Fruit fly (Drosophila melanogaster) whole organism, embryonic: Measurements from ENCODE around the gene Baldspot.

Experiments
- Abd-B ChIP-seq: fragments of 200-800 bp; sonication (Bioruptor generic); optimal IDR thresholded peaks from 2 replicates; lab custom pipeline; 2018; ENCODE audit warnings: missing biosample characterization, mild to moderate bottlenecking, missing genetic modification characterization, moderate library complexity
- Ada2b ChIP-seq: fragments of 200-800 bp; sonication (Bioruptor generic); IDR thresholded peaks from 2 replicates; pipeline ENCODE4 v1.3.6; 2022; ENCODE audit warnings: missing biosample characterization, missing genetic modification characterization
- CG10267 ChIP-seq: fragments of 200-800 bp; sonication (Bioruptor generic); optimal IDR thresholded peaks from 2 replicates; lab custom pipeline; 2018; ENCODE audit warnings: missing biosample characterization, mild to moderate bottlenecking, missing genetic modification characterization, moderate library complexity
- CG10321 ChIP-seq: fragments of 200-800 bp; sonication (Bioruptor generic); IDR thresholded peaks from 2 replicates; pipeline ENCODE4 v1.3.6; 2022; ENCODE audit warnings: missing biosample characterization, missing genetic modification characterization
- CG11456 ChIP-seq: fragments of 200-800 bp; sonication (Bioruptor generic); IDR thresholded peaks from 3 replicates; pipeline ENCODE4 v1.3.6; 2022; ENCODE audit warnings: missing biosample characterization, missing genetic modification characterization
- CG12104 ChIP-seq: fragments of 200-800 bp; sonication (Bioruptor generic); optimal IDR thresholded peaks from 3 replicates; lab custom pipeline; 2016; ENCODE audit warnings: missing biosample characterization, missing genetic modification characterization
- CG12299 ChIP-seq: fragments of 200-800 bp; sonication (Bioruptor generic); optimal IDR thresholded peaks from 2 replicates; lab custom pipeline; 2018; ENCODE audit warnings: missing biosample characterization, mild to moderate bottlenecking, missing genetic modification characterization
- CG13296 ChIP-seq: fragments of 200-800 bp; sonication (Bioruptor generic); optimal IDR thresholded peaks from 3 replicates; lab custom pipeline; 2018; ENCODE audit warnings: missing biosample characterization, mild to moderate bottlenecking, missing genetic modification characterization
- CG13894 ChIP-seq: fragments of 200-800 bp; sonication (Bioruptor generic); optimal IDR thresholded peaks from 3 replicates; lab custom pipeline; 2018; ENCODE audit warnings: missing biosample characterization, mild to moderate bottlenecking, missing genetic modification characterization, moderate library complexity
- CG14441 ChIP-seq: fragments of 200-800 bp; sonication (Bioruptor generic); IDR thresholded peaks from 2 replicates; pipeline ENCODE4 v1.3.6; 2022; ENCODE audit warnings: missing biosample characterization, missing genetic modification characterization
- CG18476 ChIP-seq: fragments of 200-800 bp; sonication (Bioruptor generic); optimal IDR thresholded peaks from 2 replicates; lab custom pipeline; 2016; ENCODE audit warnings: missing biosample characterization, mild to moderate bottlenecking, missing genetic modification characterization
- CG2678 ChIP-seq: fragments of 200-800 bp; sonication (Bioruptor generic); optimal IDR thresholded peaks from 3 replicates; lab custom pipeline; 2019; ENCODE audit warnings: missing biosample characterization, mild to moderate bottlenecking, missing genetic modification characterization, moderate library complexity
- CG30403 ChIP-seq: fragments of 200-800 bp; sonication (Bioruptor generic); optimal IDR thresholded peaks from 3 replicates; lab custom pipeline; 2016; ENCODE audit warnings: missing biosample characterization, missing genetic modification characterization
- CG3407 ChIP-seq: fragments of 200-800 bp; sonication (Bioruptor generic); optimal IDR thresholded peaks from 2 replicates; lab custom pipeline; 2018; ENCODE audit warnings: missing biosample characterization, mild to moderate bottlenecking, missing genetic modification characterization
- CG4328 ChIP-seq: fragments of 200-800 bp; sonication (Bioruptor generic); optimal IDR thresholded peaks from 3 replicates; lab custom pipeline; 2017; ENCODE audit warnings: missing biosample characterization, missing genetic modification reagents, missing genetic modification characterization
- CG4424 ChIP-seq: fragments of 200-800 bp; sonication (Bioruptor generic); optimal IDR thresholded peaks from 3 replicates; lab custom pipeline; 2016; ENCODE audit warnings: missing biosample characterization, missing genetic modification characterization
- CG6813 ChIP-seq: fragments of 200-800 bp; sonication (Bioruptor generic); optimal IDR thresholded peaks from 2 replicates; lab custom pipeline; 2017; ENCODE audit warnings: missing biosample characterization, missing genetic modification characterization, mild to moderate bottlenecking, moderate library complexity, missing genetic modification reagents
- Chrac-16 ChIP-seq: fragments of 200-800 bp; sonication (Bioruptor generic); optimal IDR thresholded peaks from 3 replicates; lab custom pipeline; 2016; ENCODE audit warnings: missing biosample characterization, missing genetic modification characterization
- Doc2 ChIP-seq: fragments of 200-800 bp; sonication (Bioruptor generic); IDR thresholded peaks from 2 replicates; pipeline ENCODE4 v1.3.6; 2022; ENCODE audit warnings: missing biosample characterization, missing genetic modification characterization
- HHEX ChIP-seq: fragments of 200-800 bp; sonication (Bioruptor generic); optimal IDR thresholded peaks from 3 replicates; lab custom pipeline; 2017; ENCODE audit warnings: missing biosample characterization, mild to moderate bottlenecking, missing genetic modification characterization, missing genetic modification reagents
- Hmx ChIP-seq: fragments of 200-800 bp; sonication (Bioruptor generic); optimal IDR thresholded peaks from 2 replicates; lab custom pipeline; 2016; ENCODE audit warnings: missing biosample characterization, missing genetic modification characterization
- Hr39 ChIP-seq: fragments of >200 bp; optimal IDR thresholded peaks from 2 replicates; lab custom pipeline; 2017
- Lpt ChIP-seq: fragments of >200 bp; optimal IDR thresholded peaks from 2 replicates; lab custom pipeline; 2018; ENCODE audit warnings: missing biosample characterization, missing genetic modification characterization
- Mad ChIP-seq: fragments of 200-800 bp; sonication (Bioruptor generic); optimal IDR thresholded peaks from 2 replicates; lab custom pipeline; 2016; ENCODE audit warnings: missing biosample characterization, missing genetic modification characterization
- Max ChIP-seq: fragments of 200-800 bp; sonication (Bioruptor generic); optimal IDR thresholded peaks from 2 replicates; lab custom pipeline; 2016; ENCODE audit warnings: missing biosample characterization, mild to moderate bottlenecking, missing genetic modification characterization
- Mes4 ChIP-seq: fragments of 200-800 bp; sonication (Bioruptor generic); optimal IDR thresholded peaks from 2 replicates; lab custom pipeline; 2016; ENCODE audit warnings: missing biosample characterization, missing genetic modification characterization
- Optix ChIP-seq: fragments of 200-800 bp; sonication (Bioruptor generic); IDR thresholded peaks from 3 replicates; pipeline ENCODE4 v1.3.6; 2022; ENCODE audit warnings: missing biosample characterization, missing genetic modification characterization
- PHDP ChIP-seq: fragments of 200-800 bp; sonication (Bioruptor generic); optimal IDR thresholded peaks from 3 replicates; lab custom pipeline; 2018; ENCODE audit warnings: missing biosample characterization, mild to moderate bottlenecking, missing genetic modification characterization, moderate library complexity
- Rx ChIP-seq: fragments of 200-800 bp; sonication (Bioruptor generic); IDR thresholded peaks from 2 replicates; pipeline ENCODE4 v1.3.6; 2022; ENCODE audit warnings: missing biosample characterization, missing genetic modification characterization
- Sox100B ChIP-seq: fragments of 200-800 bp; sonication (Bioruptor generic); optimal IDR thresholded peaks from 3 replicates; lab custom pipeline; 2018; ENCODE audit warnings: missing biosample characterization, mild to moderate bottlenecking, missing genetic modification characterization
- Trl ChIP-seq, 3 experiments: fragments of >200 bp in 2 of 3; fragments of 200-800 bp in 1 of 3; sonication (Bioruptor generic) in 1 of 3; optimal IDR thresholded peaks; 2 replicates in 1 of 3; 3 replicates in 2 of 3; lab custom pipeline; 2016 to 2017; ENCODE audit warnings: missing biosample characterization in 1 of 3, missing genetic modification characterization in 1 of 3
- Xrp1 ChIP-seq: fragments of 200-800 bp; sonication (Bioruptor generic); IDR thresholded peaks from 2 replicates; pipeline ENCODE4 v1.3.6; 2022; ENCODE audit warnings: missing biosample characterization, missing genetic modification characterization
- abd-A ChIP-seq: fragments of 200-800 bp; sonication (Bioruptor generic); optimal IDR thresholded peaks from 3 replicates; lab custom pipeline; 2019; ENCODE audit warnings: missing biosample characterization, mild to moderate bottlenecking, missing genetic modification characterization, moderate library complexity
- al ChIP-seq: fragments of 200-800 bp; sonication (Bioruptor generic); IDR thresholded peaks from 2 replicates; pipeline ENCODE4 v1.3.6; 2022; ENCODE audit warnings: missing biosample characterization, missing genetic modification characterization
- chif ChIP-seq, 2 experiments: fragments of 200-800 bp; sonication (Bioruptor generic); optimal IDR thresholded peaks; 3 replicates each; lab custom pipeline; 2016; ENCODE audit warnings: missing biosample characterization in 2 of 2, missing genetic modification characterization in 2 of 2
- chinmo ChIP-seq: fragments of 200-800 bp; sonication (Bioruptor generic); IDR thresholded peaks from 4 replicates; pipeline ENCODE4 v1.3.6; 2022; ENCODE audit warnings: missing biosample characterization, missing genetic modification characterization; ENCODE audit not compliant: partially characterized antibody
- ci ChIP-seq: fragments of 200-800 bp; sonication (Bioruptor generic); IDR thresholded peaks from 3 replicates; pipeline ENCODE4 v1.3.6; 2022; ENCODE audit warnings: missing biosample characterization, missing genetic modification characterization
- dan ChIP-seq: fragments of 200-800 bp; sonication (Bioruptor generic); IDR thresholded peaks from 2 replicates; pipeline ENCODE4 v1.3.6; 2022; ENCODE audit warnings: missing biosample characterization, missing genetic modification characterization
- dmrt99B ChIP-seq: fragments of 200-800 bp; sonication (Bioruptor generic); optimal IDR thresholded peaks from 2 replicates; lab custom pipeline; 2018; ENCODE audit warnings: missing biosample characterization, mild to moderate bottlenecking, missing genetic modification characterization, moderate library complexity
- fd96Cb ChIP-seq: fragments of 200-800 bp; sonication (Bioruptor generic); optimal IDR thresholded peaks from 2 replicates; lab custom pipeline; 2018; ENCODE audit warnings: missing biosample characterization, mild to moderate bottlenecking, missing genetic modification characterization, moderate library complexity
- ham ChIP-seq: fragments of 200-800 bp; sonication (Bioruptor generic); IDR thresholded peaks from 2 replicates; pipeline ENCODE4 v1.3.6; 2022; ENCODE audit warnings: missing biosample characterization, missing genetic modification characterization
- hb ChIP-seq: fragments of 200-800 bp; sonication (Bioruptor generic); IDR thresholded peaks from 3 replicates; pipeline ENCODE4 v1.3.6; 2022; ENCODE audit warnings: missing biosample characterization, missing genetic modification characterization; ENCODE audit not compliant: partially characterized antibody
- inv ChIP-seq: fragments of 200-800 bp; sonication (Bioruptor generic); IDR thresholded peaks from 2 replicates; pipeline ENCODE4 v1.3.6; 2022; ENCODE audit warnings: missing biosample characterization, missing genetic modification characterization; ENCODE audit not compliant: partially characterized antibody
- oc ChIP-seq: fragments of 200-800 bp; sonication (Bioruptor generic); optimal IDR thresholded peaks from 2 replicates; lab custom pipeline; 2018; ENCODE audit warnings: missing biosample characterization, mild to moderate bottlenecking, missing genetic modification characterization, moderate library complexity
- pb ChIP-seq: fragments of 200-800 bp; sonication (Bioruptor generic); optimal IDR thresholded peaks from 3 replicates; lab custom pipeline; 2016; ENCODE audit warnings: missing biosample characterization, missing genetic modification characterization
- sim ChIP-seq: fragments of 200-800 bp; sonication (Bioruptor generic); IDR thresholded peaks from 2 replicates; pipeline ENCODE4 v1.3.6; 2022; ENCODE audit warnings: missing biosample characterization, missing genetic modification characterization
- sna ChIP-seq: fragments of 200-800 bp; sonication (Bioruptor generic); IDR thresholded peaks from 2 replicates; pipeline ENCODE4 v1.3.6; 2022; ENCODE audit warnings: missing biosample characterization, missing genetic modification characterization; ENCODE audit not compliant: partially characterized antibody
- sr ChIP-seq: fragments of 200-800 bp; sonication (Bioruptor generic); IDR thresholded peaks from 3 replicates; pipeline ENCODE4 v1.3.6; 2022; ENCODE audit warnings: missing biosample characterization, missing genetic modification characterization
- unc-4 ChIP-seq: fragments of 200-800 bp; sonication (Bioruptor generic); IDR thresholded peaks from 2 replicates; pipeline ENCODE4 v1.3.6; 2022; ENCODE audit warnings: missing biosample characterization, missing genetic modification characterization; ENCODE audit not compliant: partially characterized antibody
- zen2 ChIP-seq: fragments of 200-800 bp; sonication (Bioruptor generic); IDR thresholded peaks from 3 replicates; pipeline ENCODE4 v1.3.6; 2022; ENCODE audit warnings: missing biosample characterization, missing genetic modification characterization; ENCODE audit not compliant: partially characterized antibody

Gene Baldspot

DNA sequence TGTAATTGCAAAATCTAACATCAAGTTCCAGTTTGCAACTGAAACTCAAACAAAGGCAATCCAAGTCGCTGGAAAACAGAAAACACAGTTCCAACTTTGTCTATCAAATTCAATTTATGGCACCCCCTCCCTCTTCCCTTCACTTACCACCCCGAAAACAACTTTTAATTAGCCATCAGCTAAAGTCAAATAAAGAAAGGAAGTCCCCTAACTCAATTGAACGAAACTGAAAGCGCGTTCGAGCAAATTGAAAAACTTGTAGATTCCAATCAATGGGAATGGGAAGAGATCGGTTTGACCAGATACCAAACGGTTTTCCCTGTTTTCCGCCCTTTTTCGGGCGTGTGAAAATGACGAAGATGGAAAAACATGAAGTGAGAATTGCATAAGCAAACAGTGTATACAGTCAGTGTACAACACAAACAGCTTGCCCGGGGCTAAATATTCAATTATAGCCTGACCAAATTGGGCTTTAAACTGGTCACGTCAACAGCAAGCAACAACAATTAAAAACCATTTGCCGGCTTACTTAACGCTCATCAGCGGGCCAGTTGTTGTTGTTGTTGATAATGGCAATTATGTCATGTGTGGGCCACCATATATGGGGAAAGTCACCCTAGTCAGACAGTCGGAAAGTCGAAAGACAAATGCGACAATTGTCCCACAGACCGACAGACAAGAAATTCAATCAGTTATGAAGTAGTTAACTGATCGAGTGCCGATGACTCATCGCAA, 38.0 kb upstream of the Baldspot start (continued):
- TF ChIP-seq pb: no peak
- TF ChIP-seq dmrt99B (tag; lab: Kevin White, UChicago): no peak
- TF ChIP-seq Abd-B (GFP tag; lab: Kevin White, UChicago): no peak
- TF ChIP-seq CG13894 (tag; lab: Kevin White, UChicago): no peak
- TF ChIP-seq zen2 (GFP tag; lab: Robert Waterston, UW): no peak
- peak; percentile 11 for TF ChIP-seq Sox100B (GFP tag; lab: Kevin White, UChicago)
- TF ChIP-seq Rx (GFP tag; lab: Robert Waterston, UW): no peak
- no peak for TF ChIP-seq Ada2b (GFP tag; lab: Robert Waterston, UW)
- no peak for TF ChIP-seq CG12299 (tag; lab: Kevin White, UChicago)
- TF ChIP-seq chinmo (GFP tag; lab: Robert Waterston, UW): no peak
- TF ChIP-seq CG18476 (GFP tag; lab: Kevin White, UChicago): no peak
- no peak for TF ChIP-seq Trl (optimal IDR thresholded peaks at IDR 0.05; lab: Kevin White, UChicago)
- no peak for TF ChIP-seq Trl (GFP tag; optimal IDR thresholded peaks at IDR 0.05; lab: Kevin White, UChicago)
- TF ChIP-seq Xrp1 (GFP tag; lab: Robert Waterston, UW): no peak
- no peak for TF ChIP-seq Hr39 (lab: Kevin White, UChicago)
- TF ChIP-seq Mes4: no peak
- no peak for TF ChIP-seq dan (GFP tag; lab: Robert Waterston, UW)
- TF ChIP-seq Doc2: no peak
- no peak for TF ChIP-seq CG30403 (GFP tag; lab: Kevin White, UChicago)
- TF ChIP-seq oc (tag; lab: Kevin White, UChicago): no peak
- TF ChIP-seq al (GFP tag; lab: Robert Waterston, UW): no peak
- no peak for TF ChIP-seq ci
- no peak for TF ChIP-seq inv (GFP tag; lab: Robert Waterston, UW)
- no peak for TF ChIP-seq abd-A (tag; lab: Kevin White, UChicago)
- no peak for TF ChIP-seq CG6813 (GFP tag; lab: Kevin White, UChicago)
- TF ChIP-seq CG11456: no peak
- no peak for TF ChIP-seq sim
- TF ChIP-seq sna (GFP tag; lab: Robert Waterston, UW): no peak
- no peak for TF ChIP-seq CG10321 (GFP tag; lab: Robert Waterston, UW)
- no peak for TF ChIP-seq chif (GFP tag; optimal IDR thresholded peaks at IDR 0.05; lab: Kevin White, UChicago)
- no peak for TF ChIP-seq CG10267 (tag; lab: Kevin White, UChicago)
- TF ChIP-seq Max (GFP tag; lab: Kevin White, UChicago): no peak
- TF ChIP-seq CG13296 (GFP tag; lab: Kevin White, UChicago): no peak
- TF ChIP-seq Chrac-16 (GFP tag; lab: Kevin White, UChicago): no peak
- TF ChIP-seq hb (GFP tag; lab: Robert Waterston, UW): no peak
- no peak for TF ChIP-seq Mad
- TF ChIP-seq CG2678 (tag; lab: Kevin White, UChicago): peak; percentile 20
- no peak for TF ChIP-seq Lpt
- no peak for TF ChIP-seq fd96Cb
- TF ChIP-seq CG4328 (GFP tag; lab: Kevin White, UChicago): no peak
- TF ChIP-seq CG12104 (GFP tag; lab: Kevin White, UChicago): no peak
- TF ChIP-seq HHEX: no peak
- no peak for TF ChIP-seq Optix
- TF ChIP-seq Hmx (GFP tag; lab: Kevin White, UChicago): no peak
- no peak for TF ChIP-seq sr (GFP tag; lab: Robert Waterston, UW)
- no peak for TF ChIP-seq unc-4 (GFP tag; lab: Robert Waterston, UW)
- TF ChIP-seq CG14441 (GFP tag; lab: Robert Waterston, UW): 0 out of 2 replicates have a peak, but pooled peaks have one; percentile 16
- no peak for TF ChIP-seq CG3407 (GFP tag; lab: Kevin White, UChicago)
- TF ChIP-seq CG4424 (GFP tag; lab: Kevin White, UChicago): no peak
- TF ChIP-seq PHDP: no peak
- no peak for TF ChIP-seq ham
